Fruit fly (Drosophila melanogaster) whole organism, adult: ENCODE measurements around the gene Sfp79B.

ENCODE experiments used
- CG11617 ChIP-seq: fragments of 200-800 bp; sonication (Bioruptor generic); optimal IDR thresholded peaks from 2 replicates; lab custom pipeline; 2017; ENCODE audit warnings: mild to moderate bottlenecking, missing biosample characterization, missing genetic modification reagents, missing genetic modification characterization
- CG12768 ChIP-seq: fragments of 200-800 bp; sonication (Bioruptor generic); optimal IDR thresholded peaks from 2 replicates; lab custom pipeline; 2017; ENCODE audit warnings: missing biosample characterization, missing genetic modification characterization, mild to moderate bottlenecking, moderate library complexity, missing genetic modification reagents
- CG14711 ChIP-seq: fragments of 200-800 bp; sonication (Bioruptor generic); optimal IDR thresholded peaks from 2 replicates; lab custom pipeline; 2018; ENCODE audit warnings: missing biosample characterization, mild to moderate bottlenecking, missing genetic modification characterization, moderate library complexity
- CG1620 ChIP-seq: fragments of 200-800 bp; sonication (Bioruptor generic); optimal IDR thresholded peaks from 2 replicates; lab custom pipeline; 2016; ENCODE audit warnings: missing biosample characterization, missing genetic modification characterization
- CG33017 ChIP-seq: fragments of 200-800 bp; sonication (Bioruptor generic); optimal IDR thresholded peaks from 2 replicates; lab custom pipeline; 2018; ENCODE audit warnings: missing biosample characterization, mild to moderate bottlenecking, missing genetic modification characterization, moderate library complexity
- CG5204 ChIP-seq: fragments of 200-800 bp; sonication (Bioruptor generic); optimal IDR thresholded peaks from 2 replicates; lab custom pipeline; 2016; ENCODE audit warnings: missing biosample characterization, missing genetic modification characterization
- CG7045 ChIP-seq: fragments of 200-800 bp; sonication (Bioruptor generic); optimal IDR thresholded peaks from 2 replicates; lab custom pipeline; 2017; ENCODE audit warnings: missing biosample characterization, mild to moderate bottlenecking, missing genetic modification characterization
- CG7101 ChIP-seq: fragments of 200-800 bp; sonication (Bioruptor generic); optimal IDR thresholded peaks from 2 replicates; lab custom pipeline; 2018; ENCODE audit warnings: missing biosample characterization, mild to moderate bottlenecking, missing genetic modification characterization, moderate library complexity
- Clk ChIP-seq: fragments of 200-800 bp; sonication (Bioruptor generic); optimal IDR thresholded peaks from 2 replicates; lab custom pipeline; 2017; ENCODE audit warnings: missing biosample characterization, missing genetic modification characterization
- Crg-1 ChIP-seq: fragments of 200-800 bp; sonication (Bioruptor generic); optimal IDR thresholded peaks from 2 replicates; lab custom pipeline; 2016; ENCODE audit warnings: missing biosample characterization, missing genetic modification characterization
- Hr96 ChIP-seq: fragments of 200-800 bp; sonication (Bioruptor generic); optimal IDR thresholded peaks from 2 replicates; lab custom pipeline; 2016; ENCODE audit warnings: missing biosample characterization, missing genetic modification characterization
- Mnt ChIP-seq: fragments of 200-800 bp; sonication (Bioruptor generic); optimal IDR thresholded peaks from 2 replicates; lab custom pipeline; 2016; ENCODE audit warnings: missing biosample characterization, mild to moderate bottlenecking, missing genetic modification characterization
- bab1 ChIP-seq: fragments of 200-800 bp; sonication (Bioruptor generic); optimal IDR thresholded peaks from 3 replicates; lab custom pipeline; 2019; ENCODE audit warnings: missing biosample characterization, mild to moderate bottlenecking, missing genetic modification characterization, moderate library complexity
- cic ChIP-seq: fragments of 200-800 bp; sonication (Bioruptor generic); optimal IDR thresholded peaks from 2 replicates; lab custom pipeline; 2017; ENCODE audit warnings: missing biosample characterization, mild to moderate bottlenecking, missing genetic modification characterization, moderate library complexity
- cnc ChIP-seq, 2 experiments: fragments of >200 bp; optimal IDR thresholded peaks; 2 replicates each; lab custom pipeline; 2017
- kay ChIP-seq: fragments of 200-800 bp; sonication (Bioruptor generic); peaks from one replicate; lab custom pipeline; 2016; ENCODE audit warnings: missing biosample characterization, missing genetic modification characterization, borderline replicate concordance
- ovo ChIP-seq: fragments of 200-800 bp; sonication (Bioruptor generic); optimal IDR thresholded peaks from 2 replicates; lab custom pipeline; 2016; ENCODE audit warnings: missing biosample characterization, missing genetic modification characterization
- pad ChIP-seq: fragments of 200-800 bp; sonication (Bioruptor generic); optimal IDR thresholded peaks from 3 replicates; lab custom pipeline; 2017; ENCODE audit warnings: missing biosample characterization, missing genetic modification characterization, mild to moderate bottlenecking, moderate library complexity, missing genetic modification reagents
- tj ChIP-seq: fragments of 200-800 bp; sonication (Bioruptor generic); optimal IDR thresholded peaks from 3 replicates; lab custom pipeline; 2017; ENCODE audit warnings: missing biosample characterization, mild to moderate bottlenecking, missing genetic modification characterization, moderate library complexity
- toe ChIP-seq: fragments of 200-800 bp; sonication (Bioruptor generic); optimal IDR thresholded peaks from 2 replicates; lab custom pipeline; 2016; ENCODE audit warnings: missing biosample characterization, missing genetic modification characterization

Sfp79B gene

DNA sequence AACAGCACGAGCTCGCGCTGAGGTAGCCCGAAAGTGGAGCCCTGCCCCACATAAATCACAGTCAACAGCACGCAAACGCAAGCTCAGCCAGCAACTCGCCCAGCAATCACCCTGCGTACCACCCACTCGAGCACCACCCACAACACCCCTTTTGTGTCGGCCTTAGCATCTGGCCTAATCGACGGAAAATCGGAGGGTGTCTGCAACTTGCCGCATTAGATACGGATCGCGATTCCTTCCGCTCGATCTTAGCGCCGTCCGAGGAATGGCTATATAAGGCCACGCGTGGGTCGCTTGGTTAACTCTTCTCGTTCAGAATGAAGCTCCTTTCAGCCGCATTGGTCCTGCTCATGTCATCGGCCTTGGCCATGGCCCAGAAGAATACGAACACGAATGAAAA lies at the start of gene Sfp79B:
Sfp79B (plus strand) TSS at position 301 of the 400 bp plus-strand sequence.
- TF ChIP-seq CG1620 (GFP tag; lab: Kevin White, UChicago) (no peak), toe (GFP tag; lab: Kevin White, UChicago) (no peak), bab1 (no peak), cic (no peak), CG12768 (no peak), tj (GFP tag; lab: Kevin White, UChicago) (no peak), cnc (optimal IDR thresholded peaks at IDR 0.05; lab: Kevin White, UChicago) (no peak), CG14711 (tag; lab: Kevin White, UChicago) (no peak), CG5204 (GFP tag; lab: Kevin White, UChicago) (no peak), CG11617 (GFP tag; lab: Kevin White, UChicago) (no peak), Crg-1 (GFP tag; lab: Kevin White, UChicago) (no peak), Clk (no peak), CG33017 (tag; lab: Kevin White, UChicago) (no peak), Hr96 (GFP tag; lab: Kevin White, UChicago) (no peak), kay (GFP tag; lab: Kevin White, UChicago) (no peak)

- TF ChIP-seq CG33017 (tag; lab: Kevin White, UChicago) (no peak), bab1 (no peak), pad (GFP tag; lab: Kevin White, UChicago) (no peak), Crg-1 (GFP tag; lab: Kevin White, UChicago) (no peak), CG7101 (tag; lab: Kevin White, UChicago) (no peak), Clk (no peak), CG1620 (GFP tag; lab: Kevin White, UChicago) (no peak), CG14711 (tag; lab: Kevin White, UChicago) (no peak), ovo (no peak), kay (GFP tag; lab: Kevin White, UChicago) (no peak), CG11617 (GFP tag; lab: Kevin White, UChicago) (no peak), Hr96 (GFP tag; lab: Kevin White, UChicago) (no peak), cic (no peak), Mnt (no peak)
Observed at dm6 chr3L:22034717-22035116, 45.4 kb upstream of the Sfp79B start, which contains the start of gene Oct-TyrR. TSS of gene Oct-TyrR (plus strand) at chr3L:22035003.

DNA sequence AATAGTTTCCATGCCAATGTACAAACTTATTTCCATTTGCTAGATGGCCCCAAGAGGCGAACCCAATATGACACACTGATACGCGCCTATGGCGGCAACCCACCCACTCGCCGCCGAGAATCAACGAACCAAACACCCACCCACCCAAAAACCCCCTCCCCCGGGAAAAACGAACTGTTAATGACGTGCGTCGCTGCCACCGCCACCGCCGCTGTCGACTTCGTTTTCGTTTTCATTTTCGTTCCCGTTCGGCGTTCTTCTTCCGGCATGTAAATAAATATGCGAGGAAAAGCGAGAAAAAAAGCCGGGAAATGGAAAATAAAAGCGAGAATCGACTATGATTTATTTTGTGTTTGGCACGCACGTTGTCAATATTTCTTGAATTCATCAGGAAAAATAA lies 29.0 kb upstream of the Sfp79B start:
- TF ChIP-seq ovo (no peak), cnc (optimal IDR thresholded peaks at IDR 0.05; lab: Kevin White, UChicago) (no peak), CG12768 (no peak), CG7045 (GFP tag; lab: Kevin White, UChicago) (no peak), CG11617 (GFP tag; lab: Kevin White, UChicago) (no peak), Mnt (no peak)

dm6 chr3L:22053343-22053742 lies 26.8 kb upstream of the Sfp79B start:
- TF ChIP-seq cic (peak; percentile 53), Crg-1 (GFP tag; lab: Kevin White, UChicago) (peak; percentile 43), CG7045 (GFP tag; lab: Kevin White, UChicago) (peak; percentile 55), CG7101 (tag; lab: Kevin White, UChicago) (peak; percentile 8), tj (GFP tag; lab: Kevin White, UChicago) (no peak), kay (GFP tag; lab: Kevin White, UChicago) (peak; percentile 69), CG11617 (GFP tag; lab: Kevin White, UChicago) (peak; percentile 21), CG14711 (tag; lab: Kevin White, UChicago) (no peak), CG33017 (tag; lab: Kevin White, UChicago) (peak; percentile 25), Hr96 (GFP tag; lab: Kevin White, UChicago) (peak; percentile 17)

dm6 chr3L:22063833-22064232 lies 16.3 kb upstream of the Sfp79B start:
- TF ChIP-seq tj (GFP tag; lab: Kevin White, UChicago) (no peak), CG1620 (GFP tag; lab: Kevin White, UChicago) (no peak), Mnt (no peak), ovo (no peak), CG7101 (tag; lab: Kevin White, UChicago) (no peak), kay (GFP tag; lab: Kevin White, UChicago) (no peak), bab1 (no peak), CG14711 (tag; lab: Kevin White, UChicago) (no peak), Crg-1 (GFP tag; lab: Kevin White, UChicago) (no peak), cnc (optimal IDR thresholded peaks at IDR 0.05; lab: Kevin White, UChicago) (no peak), cic (no peak), CG33017 (tag; lab: Kevin White, UChicago) (no peak), Hr96 (GFP tag; lab: Kevin White, UChicago) (no peak), CG5204 (GFP tag; lab: Kevin White, UChicago) (no peak), toe (GFP tag; lab: Kevin White, UChicago) (no peak)

DNA sequence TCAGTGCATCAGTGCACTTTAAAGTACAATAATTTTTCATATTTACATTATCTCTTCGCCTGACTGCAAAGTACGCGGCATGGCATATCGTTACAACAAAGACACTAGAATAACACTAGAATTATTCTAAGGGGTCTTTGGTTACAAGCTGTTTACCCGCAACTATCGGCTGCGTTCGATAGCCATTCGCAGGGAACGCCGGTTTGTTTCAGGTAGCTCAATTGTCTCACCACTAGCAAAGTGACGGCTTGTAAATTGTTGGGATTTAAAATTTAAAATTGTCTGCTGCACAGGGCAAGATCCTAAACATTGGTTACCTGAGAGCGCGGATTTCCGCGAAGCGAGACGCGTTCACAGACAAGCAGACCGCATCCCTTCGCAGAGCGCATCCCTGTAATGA lies 14.4 kb upstream of the Sfp79B start, which contains the start of gene CG14561:
CG14561 (plus strand) TSS at position 214 of the 400 bp plus-strand sequence.
- TF ChIP-seq Crg-1 (GFP tag; lab: Kevin White, UChicago): peak; percentile 34
- no peak for TF ChIP-seq CG11617 (GFP tag; lab: Kevin White, UChicago)
- TF ChIP-seq CG7101 (tag; lab: Kevin White, UChicago): no peak
- no peak for TF ChIP-seq cic
- no peak for TF ChIP-seq kay (GFP tag; lab: Kevin White, UChicago)
- no peak for TF ChIP-seq Clk
- no peak for TF ChIP-seq pad (GFP tag; lab: Kevin White, UChicago)
- no peak for TF ChIP-seq toe (GFP tag; lab: Kevin White, UChicago)
- no peak for TF ChIP-seq Hr96 (GFP tag; lab: Kevin White, UChicago)
- peak; percentile 15 for TF ChIP-seq CG1620 (GFP tag; lab: Kevin White, UChicago)
- no peak for TF ChIP-seq ovo
- no peak for TF ChIP-seq Mnt
- TF ChIP-seq CG14711 (tag; lab: Kevin White, UChicago): no peak
- TF ChIP-seq CG7045 (GFP tag; lab: Kevin White, UChicago): no peak
- TF ChIP-seq bab1: peak; percentile 4
